Fruit fly (Drosophila melanogaster) whole organism, pupa: Measurements from ENCODE around the gene pdm2.

Experiments
- CG10348 ChIP-seq: fragments of 200-800 bp; sonication (Bioruptor generic); IDR thresholded peaks from 2 replicates; pipeline ENCODE4 v1.3.6; 2022; ENCODE audit warnings: missing biosample characterization, missing genetic modification characterization
- CG12605 ChIP-seq: fragments of 200-800 bp; sonication (Bioruptor generic); IDR thresholded peaks from 2 replicates; pipeline ENCODE4 v1.3.6; 2022; ENCODE audit warnings: missing biosample characterization, missing genetic modification characterization
- CG13204 ChIP-seq: fragments of 200-800 bp; sonication (Bioruptor generic); optimal IDR thresholded peaks from 2 replicates; lab custom pipeline; 2018; ENCODE audit warnings: missing biosample characterization, mild to moderate bottlenecking, missing genetic modification characterization, moderate library complexity
- CG14655 ChIP-seq: fragments of 200-800 bp; sonication (Bioruptor generic); optimal IDR thresholded peaks from 3 replicates; lab custom pipeline; 2017; ENCODE audit warnings: mild to moderate bottlenecking, missing biosample characterization, missing genetic modification reagents, missing genetic modification characterization
- CG15710 ChIP-seq: fragments of 200-800 bp; sonication (Bioruptor generic); optimal IDR thresholded peaks from 2 replicates; lab custom pipeline; 2018; ENCODE audit warnings: missing biosample characterization, mild to moderate bottlenecking, missing genetic modification characterization, moderate library complexity
- CG17806 ChIP-seq: fragments of 200-800 bp; sonication (Bioruptor generic); optimal IDR thresholded peaks from 2 replicates; lab custom pipeline; 2018; ENCODE audit warnings: missing biosample characterization, mild to moderate bottlenecking, missing genetic modification characterization, moderate library complexity
- CG32121 ChIP-seq: fragments of 200-800 bp; sonication (Bioruptor generic); IDR thresholded peaks from 2 replicates; pipeline ENCODE4 v1.3.6; 2022; ENCODE audit warnings: missing biosample characterization, missing genetic modification characterization
- CG34367 ChIP-seq: fragments of 200-800 bp; sonication (Bioruptor generic); optimal IDR thresholded peaks from 2 replicates; lab custom pipeline; 2018; ENCODE audit warnings: missing biosample characterization, mild to moderate bottlenecking, missing genetic modification characterization
- CG4496 ChIP-seq: fragments of 200-800 bp; sonication (Bioruptor generic); IDR thresholded peaks from 3 replicates; pipeline ENCODE4 v1.3.6; 2022; ENCODE audit warnings: missing biosample characterization, missing genetic modification characterization
- CG8159 ChIP-seq: fragments of 200-800 bp; sonication (Bioruptor generic); optimal IDR thresholded peaks from 3 replicates; lab custom pipeline; 2018; ENCODE audit warnings: missing biosample characterization, mild to moderate bottlenecking, missing genetic modification characterization, moderate library complexity
- CG8301 ChIP-seq: fragments of 200-800 bp; sonication (Bioruptor generic); optimal IDR thresholded peaks from 2 replicates; lab custom pipeline; 2018; ENCODE audit warnings: missing biosample characterization, mild to moderate bottlenecking, missing genetic modification characterization
- CG9948 ChIP-seq: fragments of 200-800 bp; sonication (Bioruptor generic); optimal IDR thresholded peaks from 2 replicates; lab custom pipeline; 2018; ENCODE audit warnings: missing biosample characterization, mild to moderate bottlenecking, missing genetic modification characterization, moderate library complexity
- D1 ChIP-seq: fragments of 200-800 bp; sonication (Bioruptor generic); optimal IDR thresholded peaks from 2 replicates; lab custom pipeline; 2018; ENCODE audit warnings: missing biosample characterization, mild to moderate bottlenecking, missing genetic modification characterization, moderate library complexity
- EcR ChIP-seq: fragments of 200-800 bp; sonication (Bioruptor generic); optimal IDR thresholded peaks from 3 replicates; lab custom pipeline; 2019; ENCODE audit warnings: missing biosample characterization, missing genetic modification characterization, mild to moderate bottlenecking, moderate library complexity, missing genetic modification reagents
- Ets98B ChIP-seq: fragments of 200-800 bp; sonication (Bioruptor generic); IDR thresholded peaks from 2 replicates; pipeline ENCODE4 v1.3.6; 2022; ENCODE audit warnings: missing biosample characterization, missing genetic modification characterization
- Pif1A ChIP-seq: fragments of 200-800 bp; sonication (Bioruptor generic); optimal IDR thresholded peaks from 3 replicates; lab custom pipeline; 2016; ENCODE audit warnings: missing biosample characterization, missing genetic modification characterization
- Pif1B ChIP-seq: fragments of 200-800 bp; sonication (Bioruptor generic); optimal IDR thresholded peaks from 3 replicates; lab custom pipeline; 2016; ENCODE audit warnings: missing biosample characterization, missing genetic modification characterization
- Snoo ChIP-seq: fragments of 200-800 bp; sonication (Bioruptor generic); optimal IDR thresholded peaks from 3 replicates; lab custom pipeline; 2017; ENCODE audit warnings: missing biosample characterization, mild to moderate bottlenecking, missing genetic modification characterization, inconsistent platforms
- fd96Ca ChIP-seq: fragments of 200-800 bp; sonication (Bioruptor generic); IDR thresholded peaks from 3 replicates; pipeline ENCODE4 v1.3.6; 2022; ENCODE audit warnings: missing biosample characterization, missing genetic modification characterization
- gl ChIP-seq: fragments of 200-800 bp; sonication (Bioruptor generic); optimal IDR thresholded peaks from 2 replicates; lab custom pipeline; 2018; ENCODE audit warnings: missing biosample characterization, mild to moderate bottlenecking, missing genetic modification characterization
- rn ChIP-seq: fragments of 200-800 bp; sonication (Bioruptor generic); IDR thresholded peaks from 2 replicates; pipeline ENCODE4 v1.3.6; 2022; ENCODE audit warnings: missing biosample characterization, missing genetic modification characterization

pdm2 gene

dm6 chr2L:12678286-12678685, 21.3 kb downstream of the pdm2 start:
- TF ChIP-seq CG8301 (no peak), rn (GFP tag; lab: Robert Waterston, UW) (no peak), CG14655 (GFP tag; lab: Kevin White, UChicago) (no peak), Ets98B (no peak), CG4496 (GFP tag; lab: Robert Waterston, UW) (no peak), CG34367 (tag; lab: Kevin White, UChicago) (no peak), CG13204 (no peak), fd96Ca (GFP tag; lab: Robert Waterston, UW) (no peak)

dm6 chr2L:12679310-12679709, 22.3 kb downstream of the pdm2 start:
- TF ChIP-seq Pif1B (GFP tag; lab: Kevin White, UChicago): no peak
- no peak for TF ChIP-seq fd96Ca (GFP tag; lab: Robert Waterston, UW)
- no peak for TF ChIP-seq CG10348 (GFP tag; lab: Robert Waterston, UW)
- no peak for TF ChIP-seq CG14655 (GFP tag; lab: Kevin White, UChicago)
- no peak for TF ChIP-seq Pif1A
- no peak for TF ChIP-seq D1 (tag; lab: Kevin White, UChicago)
- TF ChIP-seq CG13204: no peak
- no peak for TF ChIP-seq Ets98B
- TF ChIP-seq CG9948 (tag; lab: Kevin White, UChicago): no peak
- TF ChIP-seq CG34367 (tag; lab: Kevin White, UChicago): no peak
- no peak for TF ChIP-seq CG8159 (tag; lab: Kevin White, UChicago)
- TF ChIP-seq CG17806 (tag; lab: Kevin White, UChicago): no peak

dm6 chr2L:12681603-12682368, 24.8 kb downstream of the pdm2 start:
- TF ChIP-seq Pif1A (no peak), Snoo (no peak), CG8159 (tag; lab: Kevin White, UChicago) (no peak), CG34367 (tag; lab: Kevin White, UChicago) (no peak), CG17806 (tag; lab: Kevin White, UChicago) (no peak), Pif1B (GFP tag; lab: Kevin White, UChicago) (no peak), CG14655 (GFP tag; lab: Kevin White, UChicago) (no peak), Ets98B (no peak), CG13204 (no peak), CG8301 (no peak), rn (GFP tag; lab: Robert Waterston, UW) (no peak), EcR (GFP tag; lab: Kevin White, UChicago) (no peak)

dm6 chr2L:12686811-12687210, 29.8 kb downstream of the pdm2 start:
- TF ChIP-seq CG15710 (tag; lab: Kevin White, UChicago) (no peak), CG8159 (tag; lab: Kevin White, UChicago) (no peak), gl (tag; lab: Kevin White, UChicago) (no peak), Snoo (no peak), CG10348 (GFP tag; lab: Robert Waterston, UW) (no peak), CG12605 (GFP tag; lab: Robert Waterston, UW) (no peak), Pif1A (no peak), CG13204 (no peak), CG4496 (GFP tag; lab: Robert Waterston, UW) (no peak), CG34367 (tag; lab: Kevin White, UChicago) (no peak), CG9948 (tag; lab: Kevin White, UChicago) (no peak), Ets98B (no peak), CG8301 (no peak), Pif1B (GFP tag; lab: Kevin White, UChicago) (no peak), fd96Ca (GFP tag; lab: Robert Waterston, UW) (no peak), CG32121 (GFP tag; lab: Robert Waterston, UW) (no peak), CG17806 (tag; lab: Kevin White, UChicago) (no peak), D1 (tag; lab: Kevin White, UChicago) (no peak), rn (GFP tag; lab: Robert Waterston, UW) (no peak), EcR (GFP tag; lab: Kevin White, UChicago) (no peak)

- TF ChIP-seq Pif1B (GFP tag; lab: Kevin White, UChicago) (no peak), gl (tag; lab: Kevin White, UChicago) (no peak), CG34367 (tag; lab: Kevin White, UChicago) (no peak), CG13204 (no peak), D1 (tag; lab: Kevin White, UChicago) (no peak), CG32121 (GFP tag; lab: Robert Waterston, UW) (no peak), CG9948 (tag; lab: Kevin White, UChicago) (no peak), CG10348 (GFP tag; lab: Robert Waterston, UW) (no peak)
These were observed 32.4 kb downstream of the pdm2 start for dm6 chr2L:12689281-12689765.

DNA sequence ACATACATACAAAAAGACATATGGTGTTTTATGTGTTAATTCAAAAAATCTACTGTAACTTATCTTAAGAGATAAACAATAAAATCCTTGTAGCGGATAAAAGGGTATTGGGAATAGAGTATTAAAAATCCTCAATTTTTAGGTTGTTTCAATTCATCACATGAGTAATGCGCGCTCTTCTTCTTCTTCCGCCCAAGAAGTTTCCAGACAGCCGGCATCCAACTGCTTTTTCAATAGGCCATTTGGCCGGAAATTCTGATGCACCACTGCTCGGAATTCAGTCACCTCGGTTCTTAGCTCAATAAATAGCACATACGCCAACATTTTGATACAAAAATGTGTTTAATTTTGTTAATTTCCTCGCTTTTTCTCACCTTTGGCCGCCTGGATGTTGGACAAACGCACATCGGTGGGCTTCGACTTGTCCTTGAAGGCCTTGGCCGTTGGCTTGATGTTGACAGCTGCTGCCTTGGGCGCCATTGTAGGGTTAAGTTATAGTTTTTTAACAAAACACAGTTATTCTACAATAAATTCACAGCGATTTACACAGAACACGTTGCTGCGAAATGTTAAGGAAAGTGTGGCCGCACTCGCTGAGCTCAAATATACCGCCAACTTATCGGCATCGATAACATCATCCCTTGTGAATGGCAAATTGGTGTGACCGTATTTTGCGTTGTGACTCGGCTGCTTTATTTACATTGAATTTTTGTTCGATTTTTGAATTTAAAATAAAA, 35.5 kb downstream of the pdm2 start, which contains the start of the genes CCT4 and CG6153:
Gene CCT4, minus strand, starts transcription at position 592 of the 737 bp plus-strand sequence.
Gene CG6153, plus strand, starts transcription at position 651 of the 737 bp plus-strand sequence.
- no peak for TF ChIP-seq Pif1A
- TF ChIP-seq fd96Ca (GFP tag; lab: Robert Waterston, UW): 0 out of 3 replicates have a peak, but pooled peaks have one; percentile 25
